Worm (Caenorhabditis elegans) whole organism, young adult: Measurements from ENCODE around the gene cyc-2.2.

Experiments
- C06A6.2 ChIP-seq: fragments of 200-800 bp; sonication (Bioruptor generic); conservative IDR thresholded peaks from 2 replicates; pipeline ENCODE4 v1.3.6; 2022; ENCODE audit warnings: missing genetic modification characterization, missing compliant biosample characterization
- F49E8.2 ChIP-seq: sonication (generic microtip); optimal IDR thresholded peaks from 3 replicates; lab custom pipeline; 2017; ENCODE audit warnings: missing genetic modification characterization, mild to moderate bottlenecking, missing compliant biosample characterization, antibody characterized with exemption, moderate library complexity; ENCODE audit not compliant: insufficient read depth
- F52B5.7 ChIP-seq: sonication (generic microtip); optimal IDR thresholded peaks from 2 replicates; lab custom pipeline; 2016; ENCODE audit warnings: mild to moderate bottlenecking, missing genetic modification characterization, missing compliant biosample characterization
- F55B11.4 ChIP-seq: sonication (generic microtip); optimal IDR thresholded peaks from 2 replicates; lab custom pipeline; 2016; ENCODE audit warnings: missing compliant biosample characterization, missing genetic modification characterization, borderline replicate concordance; ENCODE audit not compliant: insufficient read depth
- T07F8.4 ChIP-seq: sonication (generic microtip); optimal IDR thresholded peaks from 2 replicates; lab custom pipeline; 2016; ENCODE audit warnings: mild to moderate bottlenecking, missing genetic modification characterization, moderate library complexity, missing compliant biosample characterization
- Y53G8AR.9 ChIP-seq: fragments of 200-800 bp; sonication (Bioruptor generic); conservative IDR thresholded peaks from 2 replicates; pipeline ENCODE4 v1.3.6; 2022; ENCODE audit warnings: missing genetic modification reagents, missing genetic modification characterization, missing compliant biosample characterization
- Y79H2A.3 ChIP-seq: fragments of 200-800 bp; sonication (Bioruptor generic); conservative IDR thresholded peaks from 2 replicates; pipeline ENCODE4 v1.3.6; 2022; ENCODE audit warnings: missing genetic modification reagents, missing genetic modification characterization, missing compliant biosample characterization
- ZK185.1 ChIP-seq: sonication (generic microtip); optimal IDR thresholded peaks from 2 replicates; lab custom pipeline; 2016; ENCODE audit warnings: mild to moderate bottlenecking, missing genetic modification characterization, missing compliant biosample characterization; ENCODE audit not compliant: poor library complexity, severe bottlenecking
- aptf-3 ChIP-seq: fragments of 200-800 bp; sonication (Bioruptor generic); IDR thresholded peaks from 2 replicates; pipeline ENCODE4 v1.3.6; 2022; ENCODE audit warnings: missing genetic modification characterization, missing compliant biosample characterization
- atf-7 ChIP-seq: sonication (generic microtip); optimal IDR thresholded peaks from 2 replicates; lab custom pipeline; 2017; ENCODE audit warnings: mild to moderate bottlenecking, missing genetic modification characterization, missing compliant biosample characterization
- attf-5 ChIP-seq: fragments of 200-800 bp; sonication (Bioruptor generic); optimal IDR thresholded peaks from 2 replicates; lab custom pipeline; 2018; ENCODE audit warnings: mild to moderate bottlenecking, missing genetic modification characterization, missing compliant biosample characterization
- attf-6 ChIP-seq: fragments of 200-800 bp; sonication (Bioruptor generic); IDR thresholded peaks from 2 replicates; pipeline ENCODE4 v1.3.6; 2022; ENCODE audit warnings: missing genetic modification reagents, missing genetic modification characterization, missing compliant biosample characterization
- cebp-1 ChIP-seq, 2 experiments: fragments of 200-800 bp in 1 of 2; sonication (Bioruptor generic) in 1 of 2; sonication (generic microtip) in 1 of 2; IDR thresholded peaks in 1 of 2; optimal IDR thresholded peaks in 1 of 2; 2 replicates each; pipeline versions ENCODE4 v1.3.6 to Lab custom; 2017 to 2022; ENCODE audit warnings: missing compliant biosample characterization in 2 of 2, missing genetic modification characterization in 2 of 2, mild to moderate bottlenecking in 1 of 2, missing genetic modification reagents in 1 of 2, moderate library complexity in 1 of 2
- cebp-2 ChIP-seq: fragments of 200-800 bp; sonication (Bioruptor generic); IDR thresholded peaks from 2 replicates; pipeline ENCODE4 v1.3.6; 2022; ENCODE audit warnings: missing genetic modification characterization, missing compliant biosample characterization
- ceh-100 ChIP-seq: fragments of 200-800 bp; sonication (Bioruptor generic); IDR thresholded peaks from 2 replicates; pipeline ENCODE4 v1.3.6; 2022; ENCODE audit warnings: missing genetic modification reagents, missing genetic modification characterization, missing compliant biosample characterization
- ceh-58 ChIP-seq: fragments of 200-800 bp; sonication (Bioruptor generic); IDR thresholded peaks from 2 replicates; pipeline ENCODE4 v1.3.6; 2022; ENCODE audit warnings: missing genetic modification characterization, missing compliant biosample characterization
- ceh-79 ChIP-seq: sonication (generic microtip); optimal IDR thresholded peaks from 2 replicates; lab custom pipeline; 2017; ENCODE audit warnings: mild to moderate bottlenecking, missing genetic modification characterization, missing compliant biosample characterization
- dpff-1 ChIP-seq: sonication (generic microtip); optimal IDR thresholded peaks from 2 replicates; lab custom pipeline; 2017; ENCODE audit warnings: mild to moderate bottlenecking, missing genetic modification characterization, missing compliant biosample characterization
- dpl-1 ChIP-seq: fragments of 150-350 bp; optimal IDR thresholded peaks from 2 replicates; lab custom pipeline; 2014; ENCODE audit warnings: missing biosample characterization, missing genetic modification reagents, missing genetic modification characterization
- efl-1 ChIP-seq: fragments of 150-350 bp; optimal IDR thresholded peaks from 2 replicates; lab custom pipeline; 2014; ENCODE audit warnings: missing biosample characterization, missing genetic modification reagents, missing genetic modification characterization
- egl-18 ChIP-seq: fragments of 200-800 bp; sonication (Bioruptor generic); IDR thresholded peaks from 2 replicates; pipeline ENCODE4 v1.3.6; 2022; ENCODE audit warnings: missing genetic modification reagents, missing genetic modification characterization, missing compliant biosample characterization
- egrh-3 ChIP-seq: fragments of 200-800 bp; sonication (Bioruptor generic); IDR thresholded peaks from 2 replicates; pipeline ENCODE4 v1.3.6; 2022; ENCODE audit warnings: missing genetic modification reagents, missing genetic modification characterization, missing compliant biosample characterization
- gei-17 ChIP-seq: fragments of 200-800 bp; sonication (Bioruptor generic); optimal IDR thresholded peaks from 2 replicates; lab custom pipeline; 2018; ENCODE audit warnings: mild to moderate bottlenecking, missing genetic modification characterization, missing compliant biosample characterization
- hsf-1 ChIP-seq: fragments of 200-800 bp; sonication (Bioruptor generic); IDR thresholded peaks from 2 replicates; pipeline ENCODE4 v1.3.6; 2022; ENCODE audit warnings: missing genetic modification reagents, missing genetic modification characterization, missing compliant biosample characterization
- lag-1 ChIP-seq: fragments of 200-800 bp; sonication (Bioruptor generic); IDR thresholded peaks from 2 replicates; pipeline ENCODE4 v1.3.6; 2022; ENCODE audit warnings: missing genetic modification reagents, missing genetic modification characterization, missing compliant biosample characterization
- lin-40 ChIP-seq: sonication (generic microtip); optimal IDR thresholded peaks from 2 replicates; lab custom pipeline; 2016; ENCODE audit warnings: missing genetic modification characterization, mild to moderate bottlenecking, missing compliant biosample characterization, missing genotype, missing genetic modification reagents
- lin-54 ChIP-seq: fragments of 200-800 bp; sonication (Bioruptor generic); optimal IDR thresholded peaks from 2 replicates; lab custom pipeline; 2018; ENCODE audit warnings: mild to moderate bottlenecking, missing genetic modification characterization, missing compliant biosample characterization
- lir-1 ChIP-seq: fragments of 200-800 bp; sonication (Bioruptor generic); conservative IDR thresholded peaks from 2 replicates; pipeline ENCODE4 v1.3.6; 2022; ENCODE audit warnings: missing genetic modification reagents, missing genetic modification characterization, missing compliant biosample characterization
- lsy-27 ChIP-seq: sonication (generic microtip); optimal IDR thresholded peaks from 2 replicates; lab custom pipeline; 2017; ENCODE audit warnings: missing genetic modification characterization, mild to moderate bottlenecking, missing compliant biosample characterization, antibody characterized with exemption, missing genotype, borderline replicate concordance; ENCODE audit not compliant: insufficient read depth
- mcd-1 ChIP-seq: fragments of 200-800 bp; sonication (Bioruptor generic); IDR thresholded peaks from 2 replicates; pipeline ENCODE4 v1.3.6; 2022; ENCODE audit warnings: missing genetic modification reagents, missing genetic modification characterization, missing compliant biosample characterization
- mes-4 ChIP-seq: sonication (generic microtip); optimal IDR thresholded peaks from 2 replicates; lab custom pipeline; 2016; ENCODE audit warnings: missing genotype, missing genetic modification characterization, missing compliant biosample characterization
- mxl-1 ChIP-seq: sonication (generic microtip); optimal IDR thresholded peaks from 2 replicates; lab custom pipeline; 2016; ENCODE audit warnings: missing genetic modification characterization, missing compliant biosample characterization
- nhr-120 ChIP-seq: fragments of 200-800 bp; sonication (Bioruptor generic); IDR thresholded peaks from 2 replicates; pipeline ENCODE4 v1.3.6; 2022; ENCODE audit warnings: missing genetic modification characterization, missing compliant biosample characterization
- nhr-179 ChIP-seq: sonication (generic microtip); optimal IDR thresholded peaks from 2 replicates; lab custom pipeline; 2016; ENCODE audit warnings: mild to moderate bottlenecking, missing genetic modification characterization, missing compliant biosample characterization
- nhr-27 ChIP-seq: fragments of 200-800 bp; sonication (Bioruptor generic); optimal IDR thresholded peaks from 2 replicates; lab custom pipeline; 2018; ENCODE audit warnings: mild to moderate bottlenecking, missing genetic modification characterization, moderate library complexity, missing compliant biosample characterization
- rcor-1 ChIP-seq: fragments of 200-800 bp; sonication (Bioruptor generic); IDR thresholded peaks from 2 replicates; pipeline ENCODE4 v1.3.6; 2022; ENCODE audit warnings: missing genetic modification reagents, missing genetic modification characterization, missing compliant biosample characterization
- rpc-1 ChIP-seq, 2 experiments: fragments of 150-350 bp in 1 of 2; sonication (generic microtip) in 1 of 2; optimal IDR thresholded peaks; 2 replicates each; lab custom pipeline; 2014 to 2018; ENCODE audit warnings: missing biosample characterization in 1 of 2, missing genetic modification characterization in 1 of 2, missing genetic modification reagents in 1 of 2, missing genotype in 1 of 2
- sdz-38 ChIP-seq: sonication (generic microtip); optimal IDR thresholded peaks from 2 replicates; lab custom pipeline; 2016; ENCODE audit warnings: missing genotype, missing genetic modification characterization, missing compliant biosample characterization
- sea-2 ChIP-seq: fragments of 200-800 bp; sonication (Bioruptor generic); IDR thresholded peaks from 2 replicates; pipeline ENCODE4 v1.3.6; 2022; ENCODE audit warnings: missing genetic modification characterization, missing compliant biosample characterization
- snpc-1.1 ChIP-seq: sonication (generic microtip); optimal IDR thresholded peaks from 2 replicates; lab custom pipeline; 2017; ENCODE audit warnings: missing genetic modification characterization, mild to moderate bottlenecking, missing compliant biosample characterization, antibody characterized with exemption, moderate library complexity, missing genotype, missing genetic modification reagents; ENCODE audit not compliant: insufficient read depth
- snpc-1.3 ChIP-seq: sonication (generic microtip); optimal IDR thresholded peaks from 2 replicates; lab custom pipeline; 2017; ENCODE audit warnings: missing genetic modification characterization, mild to moderate bottlenecking, missing compliant biosample characterization, antibody characterized with exemption, moderate library complexity, missing genotype, missing genetic modification reagents; ENCODE audit not compliant: insufficient read depth
- ztf-18 ChIP-seq: sonication (generic microtip); optimal IDR thresholded peaks from 2 replicates; lab custom pipeline; 2016; ENCODE audit warnings: missing genotype, mild to moderate bottlenecking, missing genetic modification characterization, missing compliant biosample characterization
- ztf-26 ChIP-seq: sonication (generic microtip); optimal IDR thresholded peaks from 2 replicates; lab custom pipeline; 2017; ENCODE audit warnings: missing genetic modification characterization, missing compliant biosample characterization

Gene cyc-2.2

ce11 chrV:12567312-12567711 is 44.7 kb downstream of the cyc-2.2 start:
- TF ChIP-seq rpc-1 (optimal IDR thresholded peaks at IDR 0.05; lab: Kevin White, UChicago) (no peak), rpc-1 (tag; optimal IDR thresholded peaks at IDR 0.05; lab: Kevin White, UChicago) (no peak), Y53G8AR.9 (no peak), cebp-1 (GFP tag; IDR thresholded peaks at IDR 0.05; lab: Robert Waterston, UW) (no peak), cebp-1 (tag; optimal IDR thresholded peaks at IDR 0.05; lab: Kevin White, UChicago) (no peak), ceh-58 (no peak), efl-1 (GFP tag; lab: Kevin White, UChicago) (no peak), lin-54 (GFP tag; lab: Kevin White, UChicago) (no peak), rcor-1 (GFP tag; lab: Robert Waterston, UW) (no peak), ceh-100 (GFP tag; lab: Robert Waterston, UW) (no peak), dpl-1 (GFP tag; lab: Kevin White, UChicago) (no peak), hsf-1 (no peak), egl-18 (GFP tag; lab: Robert Waterston, UW) (no peak), mes-4 (tag; lab: Kevin White, UChicago) (no peak), nhr-27 (no peak), ztf-26 (no peak), nhr-179 (tag; lab: Kevin White, UChicago) (no peak), egrh-3 (GFP tag; lab: Robert Waterston, UW) (no peak), ZK185.1 (tag; lab: Kevin White, UChicago) (no peak)

ce11 chrV:12564902-12565301 is 47.1 kb downstream of the cyc-2.2 start:
- no peak for TF ChIP-seq ceh-58
- TF ChIP-seq sea-2 (GFP tag; lab: Robert Waterston, UW) = no peak
- no peak for TF ChIP-seq ztf-18 (tag; lab: Kevin White, UChicago)
- no peak for TF ChIP-seq lsy-27 (tag; lab: Kevin White, UChicago)
- no peak for TF ChIP-seq atf-7 (tag; lab: Kevin White, UChicago)
- no peak for TF ChIP-seq ZK185.1 (tag; lab: Kevin White, UChicago)
- no peak for TF ChIP-seq nhr-179 (tag; lab: Kevin White, UChicago)
- TF ChIP-seq mxl-1 (tag; lab: Kevin White, UChicago) = no peak
- TF ChIP-seq F55B11.4 (tag; lab: Kevin White, UChicago) = no peak
- TF ChIP-seq T07F8.4 (tag; lab: Kevin White, UChicago) = no peak
- no peak for TF ChIP-seq attf-5 (GFP tag; lab: Kevin White, UChicago)
- no peak for TF ChIP-seq sdz-38 (tag; lab: Kevin White, UChicago)
- no peak for TF ChIP-seq rpc-1 (optimal IDR thresholded peaks at IDR 0.05; lab: Kevin White, UChicago)
- TF ChIP-seq rpc-1 (tag; optimal IDR thresholded peaks at IDR 0.05; lab: Kevin White, UChicago) = no peak
- no peak for TF ChIP-seq nhr-120 (GFP tag; lab: Robert Waterston, UW)
- no peak for TF ChIP-seq mcd-1 (GFP tag; lab: Robert Waterston, UW)
- no peak for TF ChIP-seq F52B5.7 (tag; lab: Kevin White, UChicago)
- TF ChIP-seq ceh-79 = no peak
- no peak for TF ChIP-seq Y79H2A.3 (GFP tag; lab: Robert Waterston, UW)
- TF ChIP-seq cebp-2 (GFP tag; lab: Robert Waterston, UW) = no peak

- no peak for TF ChIP-seq gei-17 (GFP tag; lab: Kevin White, UChicago)
- no peak for TF ChIP-seq lir-1 (GFP tag; lab: Robert Waterston, UW)
- TF ChIP-seq rpc-1 (optimal IDR thresholded peaks at IDR 0.05; lab: Kevin White, UChicago) = no peak
- TF ChIP-seq rpc-1 (tag; optimal IDR thresholded peaks at IDR 0.05; lab: Kevin White, UChicago) = no peak
- TF ChIP-seq lin-40 (tag; lab: Kevin White, UChicago) = no peak
- TF ChIP-seq aptf-3 = no peak
- no peak for TF ChIP-seq Y53G8AR.9
- no peak for TF ChIP-seq ceh-58
- TF ChIP-seq lag-1 (GFP tag; lab: Robert Waterston, UW) = no peak
- no peak for TF ChIP-seq F49E8.2 (tag; lab: Kevin White, UChicago)
- no peak for TF ChIP-seq hsf-1
- TF ChIP-seq dpff-1 = no peak
- no peak for TF ChIP-seq snpc-1.1 (tag; lab: Kevin White, UChicago)
- TF ChIP-seq atf-7 (tag; lab: Kevin White, UChicago) = no peak
- TF ChIP-seq C06A6.2 (GFP tag; lab: Robert Waterston, UW) = no peak
- no peak for TF ChIP-seq attf-6 (GFP tag; lab: Robert Waterston, UW)
- TF ChIP-seq egl-18 (GFP tag; lab: Robert Waterston, UW) = no peak
- no peak for TF ChIP-seq efl-1 (GFP tag; lab: Kevin White, UChicago)
- TF ChIP-seq snpc-1.3 (tag; lab: Kevin White, UChicago) = no peak
- TF ChIP-seq, all 124 proteins: peak for 0
These were observed 48.8 kb downstream of the cyc-2.2 start, which contains the start of gene mrps-5 for ce11 chrV:12563187-12563586. TSS of gene mrps-5 (plus strand) at chrV:12563487.
